Worm (Caenorhabditis elegans) whole organism, L4 larva: Measurements from ENCODE around the gene B0218.5.

Experiments used
- aly-2 ChIP-seq: sonication (generic microtip); optimal IDR thresholded peaks from 2 replicates; lab custom pipeline; 2018; ENCODE audit warnings: missing biosample characterization, missing genetic modification characterization
- ceh-28 ChIP-seq: fragments of 150-350 bp; optimal IDR thresholded peaks from 2 replicates; lab custom pipeline; 2014; ENCODE audit warnings: missing biosample characterization, missing genetic modification reagents, missing genetic modification characterization
- nhr-25 ChIP-seq: sonication (generic microtip); optimal IDR thresholded peaks from 2 replicates; lab custom pipeline; 2017; ENCODE audit warnings: missing genetic modification characterization, mild to moderate bottlenecking, missing compliant biosample characterization, antibody characterized with exemption, moderate library complexity, borderline replicate concordance; ENCODE audit not compliant: insufficient read depth
- nhr-76 ChIP-seq: fragments of 150-350 bp; optimal IDR thresholded peaks from 2 replicates; lab custom pipeline; 2014; ENCODE audit warnings: missing biosample characterization, missing genetic modification characterization
- pha-4 ChIP-seq, 2 experiments: fragments of 150-350 bp in 1 of 2; fragments of 200-800 bp in 1 of 2; sonication (Bioruptor generic) in 1 of 2; IDR thresholded peaks in 1 of 2; optimal IDR thresholded peaks in 1 of 2; 2 replicates each; pipeline versions ENCODE4 v1.3.6 to Lab custom; 2014 to 2022; ENCODE audit warnings: missing genetic modification characterization in 2 of 2, missing genetic modification reagents in 2 of 2, missing biosample characterization in 1 of 2, missing compliant biosample characterization in 1 of 2
- snpc-4 ChIP-seq: fragments of 150-350 bp; optimal IDR thresholded peaks from 2 replicates; lab custom pipeline; 2014; ENCODE audit warnings: missing biosample characterization, missing genetic modification characterization
- unc-62 ChIP-seq, 3 experiments: fragments of 150-350 bp in 1 of 3; sonication (generic microtip); optimal IDR thresholded peaks in 2 of 3; peaks in 1 of 3; 1 replicate in 1 of 3; 2 replicates in 2 of 3; lab custom pipeline; 2014 to 2017; ENCODE audit warnings: missing biosample characterization in 3 of 3, missing genetic modification characterization in 3 of 3, missing genetic modification reagents in 3 of 3, missing genotype in 1 of 3

DNA sequence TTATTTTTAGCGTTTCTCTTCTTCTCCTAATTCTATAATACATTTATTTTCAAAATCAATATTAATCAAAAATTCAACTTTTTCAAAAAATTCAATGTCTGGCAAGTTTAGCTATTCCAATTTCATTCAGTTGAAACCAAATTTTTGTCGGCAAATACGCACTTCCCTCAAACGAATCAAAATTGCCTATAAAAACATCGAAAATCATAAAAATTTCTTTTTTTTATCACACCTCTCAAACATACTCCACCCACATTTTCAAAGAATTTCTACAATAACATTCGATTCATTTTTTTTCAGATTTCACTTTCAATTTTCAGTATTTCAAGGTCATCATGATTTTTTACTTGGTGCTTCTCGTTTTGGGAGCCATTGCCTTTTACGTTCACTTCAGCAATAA lies 2.0 kb upstream of the B0218.5 start, which contains the start of gene faah-1:
- TF ChIP-seq aly-2 (tag; lab: Kevin White, UChicago): no peak
- TF ChIP-seq ceh-28 (tag; lab: Kevin White, UChicago): no peak
- no peak for TF ChIP-seq snpc-4
- TF ChIP-seq pha-4 (GFP tag; IDR thresholded peaks at IDR 0.05; lab: Robert Waterston, UW): no peak
- no peak for TF ChIP-seq pha-4 (tag; optimal IDR thresholded peaks at IDR 0.05; lab: Kevin White, UChicago)
- no peak for TF ChIP-seq nhr-76
- no peak for TF ChIP-seq nhr-25 (tag; lab: Kevin White, UChicago)
- TF ChIP-seq unc-62 (GFP tag; optimal IDR thresholded peaks at IDR 0.05 in 1 of 2; lab: Kevin White, UChicago): no peak
- TF ChIP-seq unc-62 (tag; optimal IDR thresholded peaks at IDR 0.05; lab: Kevin White, UChicago): no peak
